Worm (Caenorhabditis elegans): Measurements from ENCODE around the gene F58D2.2.
A peak's percentile ranks its signal among the peaks of the same experiment; 100 is the strongest.

The F58D2.2 gene

DNA sequence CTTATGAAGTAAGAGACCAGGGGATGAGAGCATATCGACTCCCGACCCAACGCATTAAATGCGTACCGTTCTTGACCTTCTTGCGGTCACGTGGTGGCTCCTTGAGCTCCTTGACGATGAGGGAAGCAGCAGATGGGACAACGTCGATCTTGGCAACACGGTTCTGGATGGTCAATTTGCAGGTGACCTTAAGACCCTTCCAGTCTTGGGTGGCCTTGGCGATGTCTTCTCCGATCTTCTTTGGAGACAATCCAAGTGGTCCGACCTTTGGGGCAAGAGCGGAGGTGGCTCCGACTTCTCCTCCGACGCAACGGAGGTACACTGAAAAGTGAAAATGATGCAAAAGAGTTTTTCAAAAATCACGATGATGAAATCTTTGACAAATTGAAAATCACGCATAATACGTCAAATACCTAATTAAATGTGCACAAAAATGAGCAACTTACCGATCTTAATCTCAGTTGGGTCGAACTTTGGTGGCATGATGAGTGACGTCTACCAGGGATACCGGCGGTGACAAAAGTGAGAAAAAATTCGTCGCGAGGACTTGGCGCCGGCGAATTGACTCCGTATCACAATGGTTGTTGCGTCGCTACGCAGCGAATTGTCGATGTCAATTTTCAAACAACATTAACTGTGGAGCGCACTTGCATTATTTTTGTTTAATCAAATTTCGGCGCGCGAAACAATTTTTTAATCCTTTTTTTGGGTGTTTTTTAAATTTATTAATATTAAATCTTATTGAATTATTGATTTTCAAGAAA, 50.7 kb downstream of the F58D2.2 start, which contains the start of gene rpl-12 (continued):
- peak; percentile 98 for TF ChIP-seq ceh-27 (GFP tag; optimal IDR thresholded peaks at IDR 0.05)
- TF ChIP-seq nhr-179 (tag; optimal IDR thresholded peaks at IDR 0.05) = no peak
- peak; percentile 94 for TF ChIP-seq unc-130 (GFP tag; optimal IDR thresholded peaks at IDR 0.05)
- TF ChIP-seq B0336.3 (GFP tag; IDR thresholded peaks at IDR 0.05) = peak; percentile 95
- TF ChIP-seq ekl-4 (GFP tag; IDR thresholded peaks at IDR 0.05) = peak; percentile 98
- peak; percentile 96 for TF ChIP-seq repo-1 (tag; optimal IDR thresholded peaks at IDR 0.05)
- peak; percentile 95 for TF ChIP-seq ceh-91 (GFP tag; IDR thresholded peaks at IDR 0.05)
- TF ChIP-seq F57C9.4 (tag; optimal IDR thresholded peaks at IDR 0.05) = peak; percentile 10
- peak; percentile 90 for TF ChIP-seq snpc-3.4 (tag; optimal IDR thresholded peaks at IDR 0.05)
- no peak for TF ChIP-seq ztf-25 (GFP tag; IDR thresholded peaks at IDR 0.05)
- peak; percentile 28 for TF ChIP-seq ets-4 (GFP tag; optimal IDR thresholded peaks at IDR 0.05)
- peak; percentile 97 for TF ChIP-seq F23B12.7 (tag; optimal IDR thresholded peaks at IDR 0.05; ENCODE audit: insufficient read depth)
- TF ChIP-seq dox-1 (GFP tag; IDR thresholded peaks at IDR 0.05) = peak; percentile 99
- no peak for TF ChIP-seq ccch-3 (GFP tag; optimal IDR thresholded peaks at IDR 0.05)
- TF ChIP-seq cebp-1 (GFP tag; IDR thresholded peaks at IDR 0.05) = peak; percentile 87
- TF ChIP-seq cebp-1 (tag; optimal IDR thresholded peaks at IDR 0.05) = peak; percentile 96
- no peak for TF ChIP-seq mxl-1 (tag; optimal IDR thresholded peaks at IDR 0.05)
- TF ChIP-seq Y67H2A.10 (GFP tag; conservative IDR thresholded peaks at IDR 0.05) = peak; percentile 91
- no peak for TF ChIP-seq bed-1 (GFP tag; IDR thresholded peaks at IDR 0.05)
- TF ChIP-seq tbx-9 (tag; optimal IDR thresholded peaks at IDR 0.05; ENCODE audit: borderline replicate concordance) = no peak
- TF ChIP-seq hlh-26 (GFP tag; conservative IDR thresholded peaks at IDR 0.05) = no peak
- peak; percentile 95 for TF ChIP-seq madf-6 (GFP tag; IDR thresholded peaks at IDR 0.05)
- peak; percentile 91 for TF ChIP-seq F33H1.4 (GFP tag; IDR thresholded peaks at IDR 0.05)
- no peak for TF ChIP-seq dpff-1 (tag; optimal IDR thresholded peaks at IDR 0.05)
- peak; percentile 94 for TF ChIP-seq C06A6.2 (GFP tag; conservative IDR thresholded peaks at IDR 0.05)
- TF ChIP-seq ztf-3 (GFP tag; optimal IDR thresholded peaks at IDR 0.05) = peak; percentile 60
- TF ChIP-seq F10E7.11 (tag; optimal IDR thresholded peaks at IDR 0.05) = peak; percentile 71
- TF ChIP-seq Y56A3A.18 (GFP tag; IDR thresholded peaks at IDR 0.05) = peak; percentile 95
- peak; percentile 59 for TF ChIP-seq ceh-79 (tag; optimal IDR thresholded peaks at IDR 0.05)
- TF ChIP-seq lin-35 (GFP tag; optimal IDR thresholded peaks at IDR 0.05) = peak; percentile 73 to 99 (median 85)
- TF ChIP-seq C17E4.6 (GFP tag; IDR thresholded peaks at IDR 0.05) = peak; percentile 97
- peak; percentile 84 for TF ChIP-seq B0035.1 (tag; optimal IDR thresholded peaks at IDR 0.05)
- TF ChIP-seq bed-2 (GFP tag; IDR thresholded peaks at IDR 0.05) = no peak
- TF ChIP-seq mcd-1 (GFP tag; IDR thresholded peaks at IDR 0.05) = peak; percentile 100

DNA sequence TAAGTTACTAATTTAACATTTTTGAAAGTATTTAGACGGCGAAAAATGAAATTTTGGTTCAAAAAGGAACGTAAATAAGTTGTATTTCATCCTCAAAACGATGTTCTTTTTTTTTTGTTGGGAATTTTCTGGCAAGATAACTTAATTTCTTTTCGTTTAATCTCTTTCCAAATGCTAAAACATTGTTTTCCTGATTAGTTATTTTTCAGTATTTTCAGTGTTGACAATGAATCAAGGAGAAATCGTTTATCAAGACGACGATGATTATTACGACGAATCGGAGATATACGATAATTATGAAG, 51.2 kb downstream of the F58D2.2 start, which contains the start of gene lin-54:
Gene lin-54 (plus strand): TSS at position 203 of the 302 bp plus-strand sequence.
- TF ChIP-seq F49E8.2 (tag; optimal IDR thresholded peaks at IDR 0.05; ENCODE audit: insufficient read depth) = no peak
- TF ChIP-seq dpl-1 (GFP tag; optimal IDR thresholded peaks at IDR 0.05) = no peak
- TF ChIP-seq ceh-100 (GFP tag; IDR thresholded peaks at IDR 0.05) = no peak
- no peak for TF ChIP-seq ztf-26 (tag; optimal IDR thresholded peaks at IDR 0.05)
- no peak for TF ChIP-seq ztf-18 (tag; optimal IDR thresholded peaks at IDR 0.05)
- no peak for TF ChIP-seq egrh-3 (GFP tag; IDR thresholded peaks at IDR 0.05)
- no peak for TF ChIP-seq C06A6.2 (GFP tag; conservative IDR thresholded peaks at IDR 0.05)
- TF ChIP-seq lsy-27 (tag; optimal IDR thresholded peaks at IDR 0.05; ENCODE audit: borderline replicate concordance, insufficient read depth) = no peak
- TF ChIP-seq K12H6.12 (tag; optimal IDR thresholded peaks at IDR 0.05) = no peak
- no peak for TF ChIP-seq fkh-3 (tag; optimal IDR thresholded peaks at IDR 0.05)
- no peak for TF ChIP-seq bed-1 (GFP tag; IDR thresholded peaks at IDR 0.05)
- no peak for TF ChIP-seq nhr-179 (tag; optimal IDR thresholded peaks at IDR 0.05)
- TF ChIP-seq tlf-1 (GFP tag; optimal IDR thresholded peaks at IDR 0.05) = no peak
- TF ChIP-seq efl-1 (GFP tag; optimal IDR thresholded peaks at IDR 0.05) = no peak
- no peak for TF ChIP-seq rpc-1 (optimal IDR thresholded peaks at IDR 0.05)
- no peak for TF ChIP-seq rpc-1 (tag; optimal IDR thresholded peaks at IDR 0.05)

All from whole organism, young adult.